Fruit fly (Drosophila melanogaster) whole organism: ENCODE measurements around the gene CG33080.

ENCODE experiments used
- CG8478 ChIP-seq: fragments of >200 bp; optimal IDR thresholded peaks from 2 replicates; lab custom pipeline; 2018; ENCODE audit warnings: inconsistent platforms
- Dll ChIP-seq: fragments of >200 bp; optimal IDR thresholded peaks from 2 replicates; lab custom pipeline; 2017
- EcR ChIP-seq, 2 experiments: fragments of >200 bp; optimal IDR thresholded peaks; 2 replicates each; lab custom pipeline; 2017; ENCODE audit warnings: missing biosample characterization in 2 of 2, missing genetic modification characterization in 2 of 2, missing genetic modification reagents in 2 of 2
- pan ChIP-seq: fragments of >200 bp; optimal IDR thresholded peaks from 2 replicates; lab custom pipeline; 2017
- psq ChIP-seq: fragments of >200 bp; optimal IDR thresholded peaks from 2 replicates; lab custom pipeline; 2017
- usp ChIP-seq: fragments of >200 bp; optimal IDR thresholded peaks from 2 replicates; lab custom pipeline; 2017; ENCODE audit warnings: missing biosample characterization, missing genetic modification characterization, mixed read lengths

Gene CG33080

DNA sequence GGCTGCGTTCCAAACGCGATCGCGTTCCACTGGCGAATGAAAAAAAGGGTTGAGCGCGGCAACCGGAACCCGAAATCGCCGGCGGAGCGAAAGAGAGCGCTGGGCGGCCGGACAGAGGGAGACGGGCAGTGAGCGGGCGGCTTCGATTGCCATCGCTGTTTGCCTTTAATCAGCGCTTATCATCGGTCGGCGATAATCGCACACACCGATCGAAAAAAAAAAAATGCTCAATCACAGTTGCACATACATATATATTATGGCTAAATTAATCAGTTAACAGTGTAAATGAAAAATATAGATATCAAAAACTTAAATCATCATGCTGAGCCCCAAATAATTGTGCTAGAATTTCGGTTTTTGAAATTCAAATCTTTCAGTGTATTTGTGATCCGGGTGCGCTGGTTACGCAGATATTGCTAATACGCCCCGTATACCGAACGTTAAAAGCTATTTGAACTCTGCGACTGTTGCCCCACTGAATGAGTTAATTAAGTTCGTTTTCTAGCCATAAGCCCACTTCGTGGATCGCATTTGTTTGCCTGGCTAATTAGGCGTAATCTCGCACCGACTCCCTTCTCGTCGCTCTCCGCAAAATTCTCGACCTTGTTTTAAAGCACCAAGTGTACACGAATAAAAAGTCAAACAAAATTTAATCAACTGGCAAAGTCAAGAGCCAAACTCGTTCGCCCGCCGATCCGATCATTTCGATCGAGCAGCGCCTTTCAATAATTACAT lies at the start of gene CG33080:
Gene CG33080, minus strand, starts transcription at position 38 of the 735 bp plus-strand sequence.
- TF ChIP-seq pan: no peak
- TF ChIP-seq EcR (GFP tag; optimal IDR thresholded peaks at IDR 0.05; lab: Kevin White, UChicago): no peak
- no peak for TF ChIP-seq usp (GFP tag; lab: Kevin White, UChicago)
- TF ChIP-seq Dll (lab: Kevin White, UChicago): no peak
- no peak for TF ChIP-seq CG8478 (lab: Kevin White, UChicago)

DNA sequence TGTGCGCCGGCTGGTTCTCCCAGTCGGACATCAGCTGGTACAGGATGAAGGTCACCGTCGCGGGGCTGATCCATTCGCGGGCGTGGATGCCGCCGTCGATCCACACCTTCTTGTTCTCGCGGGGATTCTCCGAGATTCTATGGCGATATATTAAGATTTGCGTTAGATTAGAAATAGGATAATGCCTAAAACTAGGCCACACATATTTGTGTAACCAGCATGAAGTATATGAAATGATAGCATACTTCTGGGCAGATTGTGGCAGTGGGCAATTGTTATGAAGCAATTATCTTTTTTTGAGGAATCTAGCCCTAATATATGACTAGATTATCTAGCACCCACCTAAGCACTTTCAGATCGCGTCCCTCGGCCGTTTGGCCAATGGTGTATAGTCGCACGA lies 49.2 kb upstream of the CG33080 start:
- TF ChIP-seq pan: no peak
- no peak for TF ChIP-seq EcR (GFP tag; optimal IDR thresholded peaks at IDR 0.05; lab: Kevin White, UChicago)
- no peak for TF ChIP-seq CG8478 (lab: Kevin White, UChicago)
- TF ChIP-seq usp (GFP tag; lab: Kevin White, UChicago): no peak
- no peak for TF ChIP-seq Dll (lab: Kevin White, UChicago)
- TF ChIP-seq psq (lab: Kevin White, UChicago): no peak

DNA sequence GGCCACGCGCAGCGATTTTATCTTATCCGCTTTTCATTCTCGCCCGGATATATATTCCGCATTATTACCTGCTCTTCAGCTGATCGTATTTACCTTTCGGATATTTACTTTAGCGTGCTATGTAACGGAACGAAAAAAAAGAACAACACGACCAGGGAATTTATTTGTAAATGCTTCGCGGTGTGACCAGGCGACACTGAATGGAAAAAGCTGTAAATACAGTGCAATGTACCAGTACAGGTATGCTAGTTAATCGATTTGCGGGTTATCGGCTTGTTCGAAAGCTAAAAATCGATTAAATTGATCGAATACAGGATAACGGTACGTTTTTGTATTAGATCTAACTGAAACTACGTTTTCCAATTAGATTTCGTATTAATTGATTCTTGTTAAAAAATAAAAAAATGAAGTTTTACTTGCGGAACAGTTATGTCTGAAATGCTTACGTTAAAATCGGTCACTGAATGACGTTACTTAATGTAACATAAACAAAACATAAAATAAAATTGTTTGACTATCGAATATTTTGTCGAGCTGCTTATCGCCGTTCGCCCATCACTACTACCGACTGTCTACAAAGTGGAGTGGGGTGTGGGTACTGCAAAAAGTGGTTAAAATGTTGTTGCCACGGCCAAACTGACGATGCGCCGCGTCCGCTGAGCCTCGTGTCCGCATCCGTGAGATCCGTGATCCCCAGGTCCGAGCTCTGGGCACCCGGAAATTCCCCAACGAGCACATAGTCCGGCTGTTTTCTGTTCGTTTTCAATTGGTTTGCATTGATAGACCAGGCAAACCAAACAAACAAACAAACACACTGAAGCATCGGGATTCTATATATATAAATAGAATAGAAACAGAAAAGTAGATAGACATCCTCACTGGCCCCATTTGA lies 46.7 kb upstream of the CG33080 start, which contains the start of the genes MAPk-Ak2 and CG42699:
Gene MAPk-Ak2, minus strand, starts transcription at position 203 of the 892 bp plus-strand sequence.
Gene CG42699, plus strand, starts transcription at position 553 of the 892 bp plus-strand sequence.
- TF ChIP-seq usp (GFP tag; lab: Kevin White, UChicago) (no peak), psq (lab: Kevin White, UChicago) (no peak), EcR (GFP tag; optimal IDR thresholded peaks at IDR 0.05; lab: Kevin White, UChicago) (no peak), Dll (lab: Kevin White, UChicago) (no peak), CG8478 (lab: Kevin White, UChicago) (no peak), pan (no peak)

DNA sequence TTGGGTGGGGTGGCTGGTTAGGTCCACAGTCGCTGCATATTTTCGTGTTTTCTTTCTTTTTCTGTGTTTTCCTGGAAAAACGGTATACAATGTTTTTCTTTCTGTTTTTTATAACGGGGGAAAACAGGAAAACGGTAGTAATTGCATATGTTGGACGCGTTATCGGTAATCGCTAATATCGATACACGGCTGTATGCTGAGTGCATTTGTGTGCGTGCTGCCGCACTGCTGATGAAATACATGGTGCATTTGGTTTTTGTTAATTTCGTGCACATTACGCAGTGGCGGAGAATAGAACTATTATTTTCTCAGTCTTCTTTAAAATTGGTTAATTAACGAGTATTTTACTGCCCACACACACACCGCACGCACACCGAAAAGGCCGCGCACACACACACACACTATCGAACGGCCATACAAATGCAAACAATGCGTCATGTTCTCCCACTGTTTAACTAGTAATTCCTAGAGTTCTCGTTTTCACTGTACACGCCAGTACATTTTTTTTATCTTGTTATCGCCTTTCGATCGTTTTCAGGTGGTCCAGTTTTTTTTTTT lies 45.9 kb upstream of the CG33080 start:
- TF ChIP-seq usp (GFP tag; lab: Kevin White, UChicago): no peak
- no peak for TF ChIP-seq Dll (lab: Kevin White, UChicago)
- no peak for TF ChIP-seq pan
- no peak for TF ChIP-seq EcR (GFP tag; optimal IDR thresholded peaks at IDR 0.05; lab: Kevin White, UChicago)
- no peak for TF ChIP-seq psq (lab: Kevin White, UChicago)
- TF ChIP-seq CG8478 (lab: Kevin White, UChicago): no peak

DNA sequence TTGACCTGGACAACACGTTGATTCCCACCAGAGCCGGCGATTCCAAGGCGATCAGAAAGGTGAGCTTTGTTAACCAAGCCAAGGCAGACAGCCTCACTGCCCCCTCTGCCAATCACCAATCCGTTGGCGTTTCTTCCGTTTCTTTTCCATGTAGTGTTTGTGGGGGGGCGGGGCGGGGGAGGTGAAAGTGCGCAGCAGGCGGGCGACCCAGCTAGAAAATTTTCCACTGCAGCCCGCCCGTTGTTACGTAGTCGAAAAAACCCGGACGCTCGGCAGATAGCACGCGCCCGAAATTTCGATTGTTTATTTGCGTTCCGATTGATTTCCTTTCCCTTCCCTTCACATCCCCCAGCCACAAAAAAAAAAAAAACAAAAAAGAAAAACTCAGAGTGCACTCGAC lies 38.6 kb upstream of the CG33080 start:
- TF ChIP-seq pan: no peak
- no peak for TF ChIP-seq EcR (GFP tag; optimal IDR thresholded peaks at IDR 0.05; lab: Kevin White, UChicago)
- no peak for TF ChIP-seq psq (lab: Kevin White, UChicago)
- TF ChIP-seq CG8478 (lab: Kevin White, UChicago): no peak
- no peak for TF ChIP-seq usp (GFP tag; lab: Kevin White, UChicago)
- no peak for TF ChIP-seq Dll (lab: Kevin White, UChicago)

DNA sequence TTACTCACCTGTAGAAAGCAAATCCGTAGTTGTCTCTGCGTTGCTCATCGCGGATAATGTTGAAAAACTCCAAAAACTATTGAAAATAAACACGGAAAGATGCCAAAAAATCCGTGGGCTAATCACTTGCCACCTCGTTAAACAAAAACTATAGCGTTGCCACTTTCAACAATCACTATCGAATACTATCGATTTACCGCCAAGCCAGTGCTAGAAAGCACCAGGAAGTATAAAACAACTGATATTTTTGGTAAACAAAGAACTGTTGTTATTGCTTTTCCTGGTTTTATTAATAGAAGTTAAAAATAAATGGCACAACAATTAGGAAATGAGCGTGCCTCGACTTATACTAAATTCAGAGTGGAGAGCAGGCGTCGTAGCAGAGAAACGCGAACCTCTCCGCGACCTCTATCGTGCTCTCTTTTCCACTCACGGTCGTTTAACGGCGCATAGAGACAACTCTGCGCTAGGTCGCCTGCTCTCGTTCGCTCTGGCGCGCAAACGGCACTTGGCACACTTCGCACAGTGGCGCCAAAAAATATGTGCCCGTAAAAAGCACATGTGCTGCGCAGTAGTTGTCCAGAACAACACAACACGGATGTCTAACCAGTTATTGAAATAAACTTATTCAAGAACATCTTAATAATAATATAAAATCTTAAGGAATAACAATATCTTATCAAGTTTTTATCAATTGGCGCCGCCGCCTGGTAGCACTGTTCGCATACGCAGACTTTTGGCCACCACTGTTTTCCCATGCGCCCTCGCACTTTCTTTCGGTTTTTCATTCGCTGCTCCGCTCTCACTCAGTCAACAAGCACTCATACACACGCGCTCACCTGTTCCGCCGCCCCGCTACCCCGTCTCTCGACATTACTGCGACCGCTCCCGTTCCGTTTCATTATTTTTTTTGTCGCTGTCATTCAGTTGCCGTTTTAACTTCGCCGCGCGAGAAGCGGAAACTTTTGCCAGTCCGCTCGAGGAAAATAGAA lies 37.6 kb upstream of the CG33080 start, which contains the start of the genes lin-52 and CG15771:
Gene lin-52, minus strand, starts transcription at position 122 of the 992 bp plus-strand sequence.
Gene CG15771, plus strand, starts transcription at position 738 of the 992 bp plus-strand sequence.
- TF ChIP-seq pan (no peak), CG8478 (lab: Kevin White, UChicago) (no peak), usp (GFP tag; lab: Kevin White, UChicago) (no peak), EcR (GFP tag; optimal IDR thresholded peaks at IDR 0.05; lab: Kevin White, UChicago) (no peak), Dll (lab: Kevin White, UChicago) (peak; percentile 77)

DNA sequence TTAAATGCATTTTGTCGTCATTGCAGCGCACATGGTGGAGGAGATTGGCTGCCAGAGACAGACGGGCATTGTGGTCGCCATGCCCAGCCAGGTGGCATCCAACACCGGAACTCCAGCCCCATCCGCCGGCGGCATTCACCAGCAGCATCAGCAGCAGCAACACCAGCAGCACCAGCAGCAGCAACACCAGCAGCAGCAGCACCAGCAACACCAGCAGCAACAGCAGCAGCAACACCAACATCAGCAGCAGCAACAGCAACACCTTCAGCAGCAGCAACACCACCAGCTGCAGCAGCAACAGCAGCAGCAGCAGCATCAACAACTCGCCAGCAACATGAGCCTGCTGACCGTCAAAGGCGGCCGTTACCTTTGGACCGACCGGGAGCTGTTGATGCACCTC lies 35.3 kb upstream of the CG33080 start:
- TF ChIP-seq pan (no peak), psq (lab: Kevin White, UChicago) (no peak), usp (GFP tag; lab: Kevin White, UChicago) (no peak), CG8478 (lab: Kevin White, UChicago) (no peak), EcR (GFP tag; optimal IDR thresholded peaks at IDR 0.05; lab: Kevin White, UChicago) (no peak), Dll (lab: Kevin White, UChicago) (no peak)

DNA sequence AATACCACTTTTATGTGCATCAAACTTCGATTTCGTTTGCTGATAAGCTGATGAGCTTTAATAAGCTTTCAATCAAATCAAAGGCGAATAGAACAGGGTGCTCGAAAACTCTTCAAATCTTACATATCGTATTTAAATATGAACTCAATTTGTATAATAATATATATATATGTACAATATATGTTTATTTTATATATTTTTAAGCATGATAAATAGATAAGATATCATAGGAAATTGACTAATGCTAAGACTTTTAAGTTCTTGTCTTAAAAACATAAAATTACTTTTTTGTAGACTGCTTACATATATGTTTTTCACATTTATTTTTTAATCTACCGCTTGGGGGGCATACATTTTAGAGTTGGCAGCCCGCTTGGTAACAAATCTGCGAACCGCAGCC lies 34.4 kb upstream of the CG33080 start, which contains the start of gene CG15772:
Gene CG15772, plus strand, starts transcription at position 301 of the 400 bp plus-strand sequence.
- TF ChIP-seq psq (lab: Kevin White, UChicago): no peak
- TF ChIP-seq CG8478 (lab: Kevin White, UChicago): no peak
- no peak for TF ChIP-seq EcR (GFP tag; optimal IDR thresholded peaks at IDR 0.05; lab: Kevin White, UChicago)
- TF ChIP-seq pan: no peak
- no peak for TF ChIP-seq Dll (lab: Kevin White, UChicago)
- no peak for TF ChIP-seq usp (GFP tag; lab: Kevin White, UChicago)

DNA sequence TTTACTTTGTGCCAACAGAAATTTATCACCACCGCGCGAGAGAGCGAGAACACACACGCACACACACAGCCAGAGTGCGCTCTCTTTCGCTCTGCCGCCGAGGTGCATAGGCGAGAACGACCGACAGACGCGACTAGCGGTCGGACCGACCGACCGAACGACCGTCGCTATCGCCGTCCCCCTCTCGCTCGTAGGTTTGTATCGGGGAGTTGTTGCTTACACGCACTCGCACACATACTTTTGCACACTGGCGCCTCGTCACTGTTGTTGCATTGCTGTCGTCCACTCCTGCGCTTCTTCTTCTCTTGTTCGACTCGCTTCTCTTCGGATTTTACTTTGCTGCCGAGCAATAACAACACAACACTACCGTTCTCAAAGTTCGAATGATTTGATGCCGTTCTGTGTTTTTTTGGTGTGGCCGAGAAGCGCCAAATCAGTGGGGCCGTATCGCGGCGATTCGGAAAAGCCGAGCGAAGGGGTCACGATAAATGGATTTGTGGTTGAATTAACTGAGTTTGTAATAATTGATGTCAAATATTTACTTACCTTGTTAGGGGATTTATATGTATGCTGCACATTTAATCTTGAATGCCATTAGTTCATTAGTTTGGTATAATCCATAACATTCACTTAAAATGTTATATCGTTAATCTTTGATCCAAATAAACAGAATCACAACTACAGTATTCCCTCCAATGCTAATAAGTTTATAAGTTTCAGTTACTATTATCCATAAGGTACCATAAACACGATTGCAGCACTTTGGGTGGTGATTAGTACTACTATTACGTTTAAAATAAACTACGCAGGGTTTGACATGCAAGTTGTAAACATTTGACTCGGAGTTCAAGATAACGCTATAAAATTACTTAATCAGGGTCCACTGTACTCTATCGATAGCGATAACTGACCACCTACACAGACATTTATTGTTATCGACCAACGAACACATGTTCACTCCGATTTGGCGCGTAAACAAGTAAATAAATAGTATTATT lies 29.6 kb upstream of the CG33080 start, which contains the start of the genes IntS6 and Rtel1:
Gene IntS6, minus strand, starts transcription at position 391 of the 998 bp plus-strand sequence.
Gene Rtel1, plus strand, starts transcription at position 884 of the 998 bp plus-strand sequence.
- no peak for TF ChIP-seq usp (GFP tag; lab: Kevin White, UChicago)
- peak; percentile 65 for TF ChIP-seq CG8478 (lab: Kevin White, UChicago)
- peak; percentile 58 for TF ChIP-seq Dll (lab: Kevin White, UChicago)
